Fruit fly (Drosophila melanogaster): ENCODE data around the gene CG10163.

CG10163 gene

dm6 chr3L:6218517-6219155, 39.9 kb downstream of the CG10163 start (continued):
- TF ChIP-seq lov (optimal IDR thresholded peaks at IDR 0.05): no peak
- no peak for TF ChIP-seq lov (GFP tag; IDR thresholded peaks at IDR 0.05)
- no peak for TF ChIP-seq ttk (GFP tag; IDR thresholded peaks at IDR 0.05)
- TF ChIP-seq CG17912 (GFP tag; optimal IDR thresholded peaks at IDR 0.05): peak; percentile 13
- no peak for TF ChIP-seq CG5953 (GFP tag; IDR thresholded peaks at IDR 0.05)
- peak; percentile 36 for TF ChIP-seq gcm (GFP tag; optimal IDR thresholded peaks at IDR 0.05)
- no peak for TF ChIP-seq NfI (GFP tag; optimal IDR thresholded peaks at IDR 0.05)
- no peak for TF ChIP-seq dmrt99B (tag; optimal IDR thresholded peaks at IDR 0.05)
- no peak for TF ChIP-seq tup (GFP tag; optimal IDR thresholded peaks at IDR 0.05)
- no peak for TF ChIP-seq z (GFP tag; IDR thresholded peaks at IDR 0.05)
- no peak for TF ChIP-seq tap (tag; optimal IDR thresholded peaks at IDR 0.05)
- no peak for TF ChIP-seq repo (GFP tag; optimal IDR thresholded peaks at IDR 0.05)
- no peak for TF ChIP-seq jing (GFP tag; optimal IDR thresholded peaks at IDR 0.05)
- no peak for TF ChIP-seq hkb (optimal IDR thresholded peaks at IDR 0.05)
- TF ChIP-seq hkb (GFP tag; IDR thresholded peaks at IDR 0.05): peak; percentile 57; the same call in 1 of the 2 replicates
- TF ChIP-seq odd (GFP tag; optimal IDR thresholded peaks at IDR 0.05): peak; percentile 47
- peak; percentile 31 for TF ChIP-seq Med (GFP tag)
- TF ChIP-seq CG15073 (GFP tag; optimal IDR thresholded peaks at IDR 0.05): no peak
- TF ChIP-seq CG5180 (GFP tag; optimal IDR thresholded peaks at IDR 0.05): peak; percentile 3
- TF ChIP-seq run (tag; optimal IDR thresholded peaks at IDR 0.05): no peak
- TF ChIP-seq ap (GFP tag; IDR thresholded peaks at IDR 0.05): no peak
- TF ChIP-seq CG6654 (GFP tag; optimal IDR thresholded peaks at IDR 0.05): peak; percentile 75
- no peak for TF ChIP-seq az2 (GFP tag; optimal IDR thresholded peaks at IDR 0.05)
- peak; percentile 56; the same call in 1 of the 3 replicates for TF ChIP-seq CG34224 (GFP tag; IDR thresholded peaks at IDR 0.05; ENCODE audit: partially characterized antibody)
- no peak for TF ChIP-seq pros (GFP tag; optimal IDR thresholded peaks at IDR 0.05)
- no peak for TF ChIP-seq tio (GFP tag; optimal IDR thresholded peaks at IDR 0.05)
- no peak for TF ChIP-seq ssp (GFP tag; IDR thresholded peaks at IDR 0.05)
- TF ChIP-seq gem (tag; optimal IDR thresholded peaks at IDR 0.05): no peak
- TF ChIP-seq B-H2 (GFP tag; optimal IDR thresholded peaks at IDR 0.05): peak; percentile 15
- no peak for TF ChIP-seq CG7372 (GFP tag; IDR thresholded peaks at IDR 0.05)
- no peak for TF ChIP-seq CG10431 (GFP tag; optimal IDR thresholded peaks at IDR 0.05)
- no peak for TF ChIP-seq CG17361 (GFP tag; IDR thresholded peaks at IDR 0.05)
- TF ChIP-seq Hr51 (GFP tag; optimal IDR thresholded peaks at IDR 0.05): no peak
- no peak for TF ChIP-seq Gsc (GFP tag; IDR thresholded peaks at IDR 0.05)
- no peak for TF ChIP-seq CG9876 (GFP tag; optimal IDR thresholded peaks at IDR 0.05)
- TF ChIP-seq CG12236 (GFP tag; optimal IDR thresholded peaks at IDR 0.05): no peak
- TF ChIP-seq pita (GFP tag; optimal IDR thresholded peaks at IDR 0.05): no peak
- no peak for TF ChIP-seq peb (GFP tag; IDR thresholded peaks at IDR 0.05)
- TF ChIP-seq eve (GFP tag; optimal IDR thresholded peaks at IDR 0.05): no peak
- no peak for TF ChIP-seq CG14860 (GFP tag; IDR thresholded peaks at IDR 0.05; ENCODE audit: partially characterized antibody)
- TF ChIP-seq lab (GFP tag; optimal IDR thresholded peaks at IDR 0.05): peak; percentile 13
- TF ChIP-seq Max (GFP tag; optimal IDR thresholded peaks at IDR 0.05): no peak
- TF ChIP-seq CG1602 (GFP tag; optimal IDR thresholded peaks at IDR 0.05): no peak
- TF ChIP-seq CG14441 (GFP tag; IDR thresholded peaks at IDR 0.05): no peak
- TF ChIP-seq CG1024 (GFP tag; IDR thresholded peaks at IDR 0.05): no peak
- no peak for TF ChIP-seq CG10462 (GFP tag; optimal IDR thresholded peaks at IDR 0.05)
- no peak for TF ChIP-seq kay (GFP tag; optimal IDR thresholded peaks at IDR 0.05)
- no peak for TF ChIP-seq CG10321 (GFP tag; IDR thresholded peaks at IDR 0.05)
- no peak for TF ChIP-seq CG4360 (GFP tag; IDR thresholded peaks at IDR 0.05)
- TF ChIP-seq CG1647 (GFP tag; optimal IDR thresholded peaks at IDR 0.05): no peak
- TF ChIP-seq Nf-YB (GFP tag; optimal IDR thresholded peaks at IDR 0.05): no peak
